Fruit fly (Drosophila melanogaster) ovary, adult (tissue): Measurements from ENCODE around the gene Rsph1.
"Not testable (repeated sequence)": the region's sequence is repeated elsewhere in the genome, so short reads cannot be mapped to it uniquely, and the experiment has no call there.

Experiments
- CG17801 ChIP-seq: fragments of 200-800 bp; optimal IDR thresholded peaks from 2 replicates; lab custom pipeline; 2019; ENCODE audit warnings: missing biosample characterization, mild to moderate bottlenecking, missing genetic modification characterization, moderate library complexity; ENCODE audit not compliant: partially characterized antibody

Rsph1 gene

DNA sequence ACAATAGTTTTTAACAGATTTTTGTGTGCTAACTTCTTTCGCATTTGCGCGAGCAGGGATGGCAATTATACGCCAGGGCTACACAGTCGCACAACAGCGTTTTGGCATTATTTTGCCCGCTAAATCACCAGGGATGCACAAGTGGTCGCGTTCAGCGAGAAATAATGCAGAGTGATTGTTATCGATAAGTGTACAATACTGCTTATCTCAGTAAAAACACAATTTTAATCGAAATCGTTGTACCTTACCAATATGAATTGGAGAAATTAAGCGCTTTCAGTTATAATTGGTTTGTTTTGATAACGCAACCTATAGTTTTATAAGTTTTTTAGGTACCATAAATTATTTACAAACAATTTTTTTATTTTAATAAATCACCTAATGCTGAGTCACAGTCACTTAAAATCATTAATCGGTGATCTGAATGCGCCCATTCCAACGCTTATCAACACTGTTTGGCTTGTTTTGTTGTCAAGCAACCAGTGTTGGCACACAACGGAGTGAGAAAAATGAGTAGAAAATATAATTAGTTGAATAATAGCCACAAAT is 6.5 kb upstream of the Rsph1 start, which contains the start of the genes Sfmbt and CG5439:
TSS of gene Sfmbt (minus strand) at position 85 of the 549 bp plus-strand sequence.
TSS of gene CG5439 (plus strand) at position 450 of the 549 bp plus-strand sequence.
- TF ChIP-seq CG17801 (GFP tag; lab: Kevin White, UChicago): peak; percentile 62

DNA sequence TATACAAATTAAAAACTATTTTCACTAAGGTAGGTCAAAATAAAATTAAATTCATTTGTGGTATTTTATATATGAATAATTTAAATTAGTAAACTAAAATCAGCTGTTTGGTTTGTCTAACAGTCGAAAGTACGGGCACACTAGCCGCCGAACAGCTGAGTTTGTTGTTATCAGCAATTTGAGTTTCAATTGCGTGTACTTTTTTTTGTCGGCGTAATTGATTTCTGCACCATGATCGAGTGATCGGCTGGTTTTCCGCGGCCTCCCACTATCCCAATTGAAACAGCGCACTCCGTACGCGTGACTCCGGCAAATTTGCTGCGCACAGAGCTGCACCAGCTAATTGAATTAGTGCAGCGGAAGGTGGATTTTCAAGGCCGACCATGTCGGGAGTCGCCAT is 4.2 kb upstream of the Rsph1 start, which contains the start of gene Alg7:
TSS of gene Alg7 (plus strand) at position 153 of the 400 bp plus-strand sequence.
- peak; percentile 21 for TF ChIP-seq CG17801 (GFP tag; lab: Kevin White, UChicago)

DNA sequence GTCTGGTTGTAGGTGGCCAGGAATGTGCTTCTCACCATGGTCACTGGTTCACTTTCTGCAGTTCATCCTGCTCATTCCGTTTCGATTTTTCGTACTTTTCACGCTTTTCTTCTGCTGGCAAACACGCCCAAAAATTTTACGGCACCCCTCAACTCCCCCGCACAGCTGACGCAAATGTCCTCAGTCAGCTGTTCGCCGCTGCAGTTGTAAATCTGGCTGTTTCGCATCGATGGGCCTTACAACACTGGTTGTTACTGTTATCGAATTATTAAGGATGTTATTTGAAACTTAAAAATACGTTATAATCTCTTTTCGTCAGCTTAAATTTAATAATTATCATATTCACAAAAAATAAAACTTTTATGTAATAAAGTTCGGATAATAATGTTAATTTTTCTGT is 835 bp upstream of the Rsph1 start, which contains the start of gene Mgat3:
TSS of gene Mgat3 (minus strand) at position 182 of the 400 bp plus-strand sequence.
- TF ChIP-seq CG17801 (GFP tag; lab: Kevin White, UChicago): no peak

DNA sequence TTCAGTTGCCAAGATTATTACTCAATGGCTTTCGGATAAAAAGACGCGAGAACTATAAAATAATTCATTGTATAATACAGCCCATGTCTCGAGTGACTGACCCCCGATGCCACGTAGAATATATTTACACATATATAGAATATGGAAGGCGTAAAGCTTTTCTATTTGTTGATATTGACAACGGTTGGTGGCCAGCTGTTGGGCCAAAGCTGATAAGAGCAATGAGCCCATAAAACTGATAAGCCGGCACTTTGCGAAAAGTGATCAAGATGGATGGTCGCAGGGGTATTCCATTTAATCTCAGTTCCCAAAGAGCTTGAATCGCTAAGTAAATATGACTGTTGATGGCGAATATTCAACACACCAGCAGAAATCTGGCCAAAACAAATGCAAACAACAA is 7.3 kb downstream of the Rsph1 start:
- peak; percentile 23 for TF ChIP-seq CG17801 (GFP tag; lab: Kevin White, UChicago)

DNA sequence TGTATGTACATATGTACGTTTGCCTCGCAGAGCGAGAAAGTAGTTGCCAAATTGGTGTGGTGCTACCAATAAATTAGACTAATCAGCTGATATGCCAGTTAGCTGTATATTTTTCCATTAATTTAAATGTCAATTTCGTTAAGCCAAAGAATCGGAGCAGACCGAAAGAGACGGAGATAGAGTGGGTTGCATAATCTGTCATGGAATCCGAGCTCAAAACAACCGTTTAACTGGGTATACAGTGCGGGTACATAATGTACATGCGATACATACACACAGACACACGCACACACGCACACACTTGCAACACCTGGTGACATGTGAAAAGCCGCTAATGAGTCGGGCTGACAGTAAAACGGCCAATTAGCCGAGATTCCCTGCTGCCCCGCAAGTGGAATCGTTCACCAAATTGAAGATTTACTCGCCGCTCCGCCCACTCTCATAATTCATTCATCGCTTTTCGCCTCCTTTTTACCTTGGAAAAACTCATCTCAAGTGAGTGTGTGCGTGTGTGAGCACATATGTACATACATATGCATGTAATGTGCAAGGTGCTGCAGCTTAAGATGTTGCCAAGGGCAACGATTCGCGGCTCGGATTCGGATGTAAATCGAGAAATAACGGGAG is 7.9 kb downstream of the Rsph1 start:
- TF ChIP-seq CG17801 (GFP tag; lab: Kevin White, UChicago): no peak

DNA sequence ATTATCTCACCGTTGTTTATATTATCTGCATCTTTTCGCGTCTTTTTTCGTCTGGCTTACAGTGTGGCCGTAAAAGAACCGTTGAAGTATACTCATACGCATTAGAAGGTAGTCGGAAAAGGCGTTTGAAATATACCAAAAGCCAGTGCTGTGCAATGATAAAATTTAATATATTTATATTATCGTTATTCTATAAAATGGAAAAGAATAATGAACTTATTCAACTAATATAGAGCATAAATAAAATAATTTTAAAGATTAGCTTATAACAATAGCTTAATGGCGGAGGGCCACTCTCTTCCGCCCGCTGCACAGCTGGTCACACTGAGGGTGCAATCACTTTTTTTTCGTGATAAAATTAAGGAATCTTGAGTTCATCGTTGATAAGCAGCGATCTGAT is 8.6 kb downstream of the Rsph1 start, which contains the start of the genes CG16974 and Edem2:
TSS of gene CG16974 (minus strand) at position 86 of the 400 bp plus-strand sequence.
TSS of gene Edem2 (plus strand) at position 308 of the 400 bp plus-strand sequence.
- TF ChIP-seq CG17801 (GFP tag; lab: Kevin White, UChicago): peak; percentile 78

DNA sequence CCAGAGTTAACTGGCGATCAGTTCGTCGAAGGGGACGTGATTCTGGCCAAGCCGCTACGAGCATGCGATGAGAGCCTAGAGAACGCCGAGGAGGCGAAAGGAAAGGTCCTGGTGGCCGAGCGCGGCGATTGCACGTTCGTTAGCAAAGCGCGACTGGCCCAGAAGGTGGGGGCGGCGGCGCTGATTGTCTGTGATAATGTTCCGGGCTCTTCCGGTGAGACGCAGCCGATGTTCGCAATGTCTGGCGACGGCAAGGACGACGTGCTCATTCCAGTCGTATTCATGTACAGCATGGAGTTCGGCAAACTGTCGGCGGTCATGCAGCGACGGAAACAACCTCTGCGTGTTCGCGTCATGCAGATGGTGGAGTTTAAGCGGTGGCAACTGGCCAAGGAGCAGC is 12.6 kb downstream of the Rsph1 start:
- TF ChIP-seq CG17801 (GFP tag; lab: Kevin White, UChicago): no peak

DNA sequence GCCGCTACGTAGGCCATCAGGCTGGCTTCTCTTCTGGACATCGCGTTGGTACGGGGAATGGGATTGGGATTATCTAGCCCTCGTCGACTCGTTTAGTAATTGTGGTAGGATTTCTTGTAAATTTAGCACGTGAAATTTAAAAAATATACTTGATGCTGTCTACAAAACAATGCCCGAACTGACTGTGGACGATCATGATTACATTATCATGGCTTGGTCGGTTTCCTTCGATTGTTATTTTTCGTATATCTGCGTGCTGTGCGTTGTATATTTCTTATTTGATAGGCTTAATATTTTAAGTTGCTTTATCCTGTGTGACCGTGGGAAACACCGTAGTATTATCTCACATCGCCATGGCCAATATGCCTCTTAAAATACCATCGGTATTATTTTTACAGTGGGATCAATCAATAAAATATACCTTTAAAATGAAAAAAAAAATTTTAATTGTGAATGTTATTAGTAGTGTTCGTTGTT is 19.7 kb downstream of the Rsph1 start, which contains the start of gene CG16972:
TSS of gene CG16972 (minus strand) at position 336 of the 477 bp plus-strand sequence.
- TF ChIP-seq CG17801 (GFP tag; lab: Kevin White, UChicago): peak; percentile 12

DNA sequence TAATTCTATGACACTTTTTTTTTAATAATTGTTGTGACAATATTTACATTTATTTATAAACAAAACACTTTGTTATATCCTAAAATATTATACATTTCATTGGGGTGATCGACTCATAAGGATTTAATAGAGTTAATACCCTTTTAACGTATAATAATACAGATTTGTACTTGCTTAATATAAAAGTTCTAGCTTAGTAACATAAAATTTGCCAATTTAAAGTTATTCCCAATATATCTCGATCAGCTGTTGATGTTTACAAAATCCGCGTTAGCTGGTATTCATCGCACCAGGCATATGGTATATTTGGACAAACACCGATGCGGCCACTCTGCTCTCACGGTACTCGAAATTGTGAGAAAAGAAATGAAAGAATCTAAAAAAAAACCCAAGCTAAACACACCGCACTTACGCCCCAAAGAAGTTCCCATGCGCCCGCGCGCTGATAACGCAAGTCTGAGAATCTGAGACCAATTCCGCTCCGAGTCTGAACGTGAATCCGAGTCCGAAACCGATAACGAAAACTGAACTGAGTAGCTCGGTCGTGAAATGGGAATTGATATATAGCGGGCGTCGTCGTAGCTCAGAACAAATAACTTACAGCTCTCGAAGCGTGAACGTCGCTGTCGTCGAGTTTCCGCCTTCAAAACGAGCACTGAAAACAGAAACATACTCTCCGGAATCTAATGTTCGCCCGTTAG is 20.3 kb downstream of the Rsph1 start, which contains the start of gene Pect:
TSS of gene Pect (plus strand) at position 326 of the 701 bp plus-strand sequence.
- TF ChIP-seq CG17801 (GFP tag; lab: Kevin White, UChicago): peak; percentile 21

DNA sequence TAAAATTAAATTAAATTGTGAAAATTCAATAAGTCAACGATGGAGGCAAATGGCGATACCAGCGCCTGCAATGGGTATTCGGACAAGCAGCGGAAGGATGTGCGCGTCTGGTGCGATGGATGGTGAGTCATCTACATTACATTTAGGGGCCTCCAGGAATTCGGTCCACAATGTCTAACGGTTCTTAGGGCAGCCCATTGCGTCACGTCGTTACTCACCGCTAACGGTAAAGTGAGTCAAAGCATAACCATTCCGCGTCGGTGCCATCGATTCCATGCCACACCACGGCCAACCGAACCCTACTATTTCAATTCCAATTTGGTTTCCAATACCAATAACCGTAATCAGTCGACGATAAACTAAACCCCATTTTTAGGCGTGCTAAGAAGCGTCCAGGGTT is 20.9 kb downstream of the Rsph1 start:
- no peak for TF ChIP-seq CG17801 (GFP tag; lab: Kevin White, UChicago)

DNA sequence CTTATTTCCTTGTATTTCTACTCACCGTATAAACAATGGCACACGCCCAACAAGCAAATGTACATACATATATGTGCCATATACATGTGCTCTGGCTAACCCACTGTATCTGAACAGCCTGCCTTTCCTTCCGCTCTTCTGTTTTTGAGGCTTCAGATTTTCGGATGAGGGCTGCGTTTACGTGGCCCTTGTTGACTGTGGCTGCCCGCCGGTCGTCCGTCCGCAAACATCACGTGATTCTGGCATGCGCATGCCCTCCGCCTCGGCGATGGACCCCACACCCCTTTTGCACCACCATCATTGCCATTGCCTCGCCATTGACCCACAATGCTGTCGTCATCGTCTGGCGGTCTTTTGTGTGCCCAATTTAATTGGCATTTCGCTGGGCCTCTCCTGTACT is 22.0 kb downstream of the Rsph1 start:
- TF ChIP-seq CG17801 (GFP tag; lab: Kevin White, UChicago): peak; percentile 6

DNA sequence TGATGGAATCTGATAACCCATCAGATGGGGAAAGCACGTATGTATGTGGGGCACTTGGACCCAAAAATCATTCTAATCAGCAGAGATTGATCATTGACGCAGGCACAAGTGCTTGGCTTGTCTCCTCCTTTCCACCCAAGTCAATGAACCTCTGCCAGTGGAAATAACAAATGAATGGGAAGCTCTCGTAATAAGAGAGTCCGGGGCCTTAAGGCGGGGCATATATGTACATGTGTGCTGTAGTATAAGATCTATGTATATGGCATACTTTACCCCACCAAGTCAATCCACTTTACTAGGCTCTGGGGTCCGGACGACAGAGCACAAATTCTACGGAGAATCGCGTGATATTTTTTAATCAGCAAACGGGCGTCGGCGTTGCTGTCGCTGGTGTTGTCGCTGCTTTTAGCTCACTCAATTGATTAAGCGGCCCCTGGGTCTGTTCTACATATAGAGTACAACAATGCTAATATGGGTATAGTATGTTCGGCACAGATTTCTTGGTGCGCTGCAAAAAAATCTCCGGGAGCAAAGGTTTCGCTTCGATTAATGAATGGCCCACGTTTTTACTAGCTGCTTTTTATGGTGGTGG is 22.9 kb downstream of the Rsph1 start:
- peak; percentile 26 for TF ChIP-seq CG17801 (GFP tag; lab: Kevin White, UChicago)

DNA sequence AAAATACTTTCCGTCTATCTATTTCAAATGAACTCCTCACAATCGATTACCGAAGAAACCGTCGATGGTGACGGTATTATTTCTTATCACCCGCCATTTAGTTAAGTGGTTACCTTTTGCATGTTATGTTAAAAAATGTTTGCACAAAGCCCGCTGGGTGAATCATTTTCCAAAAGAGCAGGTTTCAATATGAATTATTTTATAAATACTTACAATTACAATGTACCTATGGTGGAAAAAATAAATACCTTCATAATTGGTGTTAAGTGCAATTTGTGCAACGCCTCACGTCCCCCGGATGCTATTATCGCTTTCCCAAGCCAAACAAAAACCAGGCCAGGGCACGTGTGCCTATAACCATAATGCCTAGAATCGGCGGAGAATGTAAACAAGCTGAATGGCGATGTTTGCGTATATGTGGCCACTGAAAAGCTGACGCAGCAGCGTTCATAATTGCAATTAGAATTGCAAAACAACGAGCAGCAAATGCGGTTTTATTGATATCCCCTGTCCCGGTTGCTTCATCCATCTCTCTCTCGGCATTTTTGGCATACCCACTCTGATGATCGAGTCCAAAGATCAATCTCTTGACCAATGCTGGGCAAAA is 23.7 kb downstream of the Rsph1 start:
- TF ChIP-seq CG17801 (GFP tag; lab: Kevin White, UChicago): peak; percentile 41

DNA sequence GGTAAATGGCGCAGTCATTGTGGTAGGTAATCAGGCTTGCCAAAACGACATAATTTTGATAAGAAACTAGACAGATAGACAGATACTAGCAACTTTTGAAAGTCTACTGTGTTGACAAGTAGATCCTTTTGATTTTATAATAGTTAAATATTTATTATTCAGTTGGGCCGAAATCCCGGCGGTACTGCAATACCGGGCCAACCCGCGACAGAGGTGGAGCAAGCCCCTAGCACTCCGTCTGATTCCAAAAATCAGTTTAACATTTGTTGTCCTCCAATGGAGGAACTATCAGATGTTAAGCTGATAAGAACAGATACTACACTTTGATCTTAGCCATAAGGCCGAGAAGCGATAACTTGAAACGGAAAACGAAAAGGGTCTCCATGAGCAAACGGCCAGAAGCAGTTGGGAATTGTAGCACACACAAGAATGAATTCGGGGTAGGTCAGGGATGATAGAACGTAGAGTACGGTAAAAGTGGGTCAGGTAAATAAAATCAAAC is 28.6 kb downstream of the Rsph1 start, which contains the start of gene CG15482:
TSS of gene CG15482 (minus strand) at position 51 of the 502 bp plus-strand sequence.
- TF ChIP-seq CG17801 (GFP tag; lab: Kevin White, UChicago): not testable (repeated sequence)
